Fruit fly (Drosophila melanogaster) whole organism, embryonic: ENCODE measurements around the gene CG17264.

Experiments
- Adf1 ChIP-seq: fragments of 200-800 bp; sonication (Bioruptor generic); IDR thresholded peaks from 2 replicates; pipeline ENCODE4 v1.3.6; 2022; ENCODE audit warnings: missing biosample characterization, missing genetic modification characterization
- CG10959 ChIP-seq: fragments of 200-800 bp; sonication (Bioruptor generic); IDR thresholded peaks from 2 replicates; pipeline ENCODE4 v1.3.6; 2022; ENCODE audit warnings: missing biosample characterization, missing genetic modification characterization
- CG11247 ChIP-seq: fragments of 200-800 bp; sonication (Bioruptor generic); IDR thresholded peaks from 2 replicates; pipeline ENCODE4 v1.3.6; 2022; ENCODE audit warnings: missing biosample characterization, missing genetic modification characterization
- CG11560 ChIP-seq: fragments of 200-800 bp; sonication (Bioruptor generic); IDR thresholded peaks from 3 replicates; pipeline ENCODE4 v1.3.6; 2022; ENCODE audit warnings: missing biosample characterization, missing genetic modification characterization
- CG15011 ChIP-seq: fragments of 200-800 bp; sonication (Bioruptor generic); optimal IDR thresholded peaks from 3 replicates; lab custom pipeline; 2018; ENCODE audit warnings: missing biosample characterization, mild to moderate bottlenecking, missing genetic modification characterization
- CG1529 ChIP-seq: fragments of 200-800 bp; sonication (Bioruptor generic); optimal IDR thresholded peaks from 3 replicates; lab custom pipeline; 2018; ENCODE audit warnings: missing biosample characterization, missing genetic modification characterization
- CG15601 ChIP-seq: fragments of 200-800 bp; sonication (Bioruptor generic); optimal IDR thresholded peaks from 3 replicates; lab custom pipeline; 2019; ENCODE audit warnings: missing biosample characterization, mild to moderate bottlenecking, missing genetic modification characterization, moderate library complexity
- CG30403 ChIP-seq: fragments of 200-800 bp; sonication (Bioruptor generic); optimal IDR thresholded peaks from 3 replicates; lab custom pipeline; 2016; ENCODE audit warnings: missing biosample characterization, missing genetic modification characterization
- CG32767 ChIP-seq: fragments of 200-800 bp; sonication (Bioruptor generic); IDR thresholded peaks from 2 replicates; pipeline ENCODE4 v1.3.6; 2022; ENCODE audit warnings: missing biosample characterization, missing genetic modification characterization
- CG3838 ChIP-seq: fragments of 200-800 bp; sonication (Bioruptor generic); optimal IDR thresholded peaks from 3 replicates; lab custom pipeline; 2016; ENCODE audit warnings: missing biosample characterization, missing genetic modification characterization
- CG4707 ChIP-seq: fragments of 200-800 bp; sonication (Bioruptor generic); optimal IDR thresholded peaks from 2 replicates; lab custom pipeline; 2018; ENCODE audit warnings: missing biosample characterization, mild to moderate bottlenecking, missing genetic modification characterization, moderate library complexity
- CG6175 ChIP-seq: fragments of 200-800 bp; sonication (Bioruptor generic); IDR thresholded peaks from 3 replicates; pipeline ENCODE4 v1.3.6; 2022; ENCODE audit warnings: missing biosample characterization, missing genetic modification characterization
- Chrac-16 ChIP-seq: fragments of 200-800 bp; sonication (Bioruptor generic); optimal IDR thresholded peaks from 3 replicates; lab custom pipeline; 2016; ENCODE audit warnings: missing biosample characterization, missing genetic modification characterization
- D ChIP-seq, 2 experiments: fragments of 200-800 bp in 1 of 2; fragments of >200 bp in 1 of 2; sonication (Bioruptor generic) in 1 of 2; optimal IDR thresholded peaks; 2 replicates in 1 of 2; 3 replicates in 1 of 2; lab custom pipeline; 2017; ENCODE audit warnings: mild to moderate bottlenecking in 1 of 2, missing biosample characterization in 1 of 2, missing genetic modification characterization in 1 of 2, missing genetic modification reagents in 1 of 2
- Doc2 ChIP-seq: fragments of 200-800 bp; sonication (Bioruptor generic); IDR thresholded peaks from 2 replicates; pipeline ENCODE4 v1.3.6; 2022; ENCODE audit warnings: missing biosample characterization, missing genetic modification characterization
- Fer2 ChIP-seq: fragments of 200-800 bp; sonication (Bioruptor generic); optimal IDR thresholded peaks from 2 replicates; lab custom pipeline; 2018; ENCODE audit warnings: missing biosample characterization, mild to moderate bottlenecking, missing genetic modification characterization, moderate library complexity
- H15 ChIP-seq: fragments of 200-800 bp; sonication (Bioruptor generic); IDR thresholded peaks from 3 replicates; pipeline ENCODE4 v1.3.6; 2022; ENCODE audit warnings: missing biosample characterization, missing genetic modification characterization
- HLH54F ChIP-seq: fragments of 200-800 bp; sonication (Bioruptor generic); optimal IDR thresholded peaks from 3 replicates; lab custom pipeline; 2016; ENCODE audit warnings: missing biosample characterization, missing genetic modification characterization
- HLHmδ ChIP-seq: fragments of 200-800 bp; sonication (Bioruptor generic); optimal IDR thresholded peaks from 2 replicates; lab custom pipeline; 2018; ENCODE audit warnings: missing biosample characterization, mild to moderate bottlenecking, missing genetic modification characterization, moderate library complexity
- Hsf ChIP-seq: fragments of 200-800 bp; sonication (Bioruptor generic); optimal IDR thresholded peaks from 3 replicates; lab custom pipeline; 2016; ENCODE audit warnings: missing biosample characterization, missing genetic modification characterization
- Kr ChIP-seq: fragments of 200-800 bp; sonication (Bioruptor generic); optimal IDR thresholded peaks from 2 replicates; lab custom pipeline; 2017; ENCODE audit warnings: missing biosample characterization, mild to moderate bottlenecking, missing genetic modification characterization
- Neu2 ChIP-seq: fragments of 200-800 bp; sonication (Bioruptor generic); optimal IDR thresholded peaks from 3 replicates; lab custom pipeline; 2016; ENCODE audit warnings: missing biosample characterization, missing genetic modification characterization, borderline replicate concordance
- Nf-YB ChIP-seq: fragments of 200-800 bp; sonication (Bioruptor generic); optimal IDR thresholded peaks from 3 replicates; lab custom pipeline; 2019; ENCODE audit warnings: missing biosample characterization, mild to moderate bottlenecking, missing genetic modification characterization, moderate library complexity
- Nf-YC ChIP-seq: fragments of 200-800 bp; optimal IDR thresholded peaks from 3 replicates; lab custom pipeline; 2019; ENCODE audit warnings: missing biosample characterization, mild to moderate bottlenecking, missing genetic modification characterization, moderate library complexity
- Ptx1 ChIP-seq: fragments of 200-800 bp; sonication (Bioruptor generic); IDR thresholded peaks from 2 replicates; pipeline ENCODE4 v1.3.6; 2022; ENCODE audit warnings: missing biosample characterization, missing genetic modification characterization
- Sox102F ChIP-seq: fragments of 200-800 bp; sonication (Bioruptor generic); optimal IDR thresholded peaks from 2 replicates; lab custom pipeline; 2018; ENCODE audit warnings: missing biosample characterization, mild to moderate bottlenecking, missing genetic modification characterization, moderate library complexity
- Sry-β ChIP-seq: fragments of 200-800 bp; sonication (Bioruptor generic); optimal IDR thresholded peaks from 2 replicates; lab custom pipeline; 2018; ENCODE audit warnings: missing biosample characterization, mild to moderate bottlenecking, missing genetic modification characterization, moderate library complexity
- Usf ChIP-seq: fragments of 200-800 bp; sonication (Bioruptor generic); optimal IDR thresholded peaks from 2 replicates; lab custom pipeline; 2017; ENCODE audit warnings: missing genotype, missing biosample characterization, missing genetic modification characterization
- amos ChIP-seq: fragments of 200-800 bp; sonication (Bioruptor generic); IDR thresholded peaks from 2 replicates; pipeline ENCODE4 v1.3.6; 2022; ENCODE audit warnings: missing biosample characterization, missing genetic modification characterization; ENCODE audit not compliant: partially characterized antibody
- br ChIP-seq: fragments of >200 bp; optimal IDR thresholded peaks from 2 replicates; lab custom pipeline; 2017
- crol ChIP-seq: fragments of 200-800 bp; sonication (Bioruptor generic); IDR thresholded peaks from 2 replicates; pipeline ENCODE4 v1.3.6; 2022; ENCODE audit warnings: missing biosample characterization, missing genetic modification characterization
- fd102C ChIP-seq: fragments of 200-800 bp; sonication (Bioruptor generic); optimal IDR thresholded peaks from 2 replicates; lab custom pipeline; 2018; ENCODE audit warnings: missing biosample characterization, mild to moderate bottlenecking, missing genetic modification characterization, moderate library complexity
- fd3F ChIP-seq: fragments of 200-800 bp; sonication (Bioruptor generic); optimal IDR thresholded peaks from 2 replicates; lab custom pipeline; 2018; ENCODE audit warnings: missing biosample characterization, mild to moderate bottlenecking, missing genetic modification characterization, moderate library complexity
- gcm2 ChIP-seq: fragments of 200-800 bp; sonication (Bioruptor generic); optimal IDR thresholded peaks from 2 replicates; lab custom pipeline; 2016; ENCODE audit warnings: missing biosample characterization, missing genetic modification characterization
- gem ChIP-seq: fragments of 200-800 bp; sonication (Bioruptor generic); optimal IDR thresholded peaks from 2 replicates; lab custom pipeline; 2019; ENCODE audit warnings: missing biosample characterization, mild to moderate bottlenecking, missing genetic modification characterization, moderate library complexity
- gfzf ChIP-seq: fragments of 200-800 bp; sonication (Bioruptor generic); optimal IDR thresholded peaks from 2 replicates; lab custom pipeline; 2016; ENCODE audit warnings: missing biosample characterization, mild to moderate bottlenecking, missing genetic modification characterization, moderate library complexity
- gsb-n ChIP-seq: fragments of 200-800 bp; sonication (Bioruptor generic); optimal IDR thresholded peaks from 3 replicates; lab custom pipeline; 2018; ENCODE audit warnings: missing biosample characterization, mild to moderate bottlenecking, missing genetic modification characterization
- gt ChIP-seq: fragments of 200-800 bp; sonication (Bioruptor generic); IDR thresholded peaks from 2 replicates; pipeline ENCODE4 v1.3.6; 2022; ENCODE audit warnings: missing biosample characterization, missing genetic modification characterization
- ham ChIP-seq: fragments of 200-800 bp; sonication (Bioruptor generic); IDR thresholded peaks from 2 replicates; pipeline ENCODE4 v1.3.6; 2022; ENCODE audit warnings: missing biosample characterization, missing genetic modification characterization
- jigr1 ChIP-seq: fragments of 200-800 bp; sonication (Bioruptor generic); IDR thresholded peaks from 3 replicates; pipeline ENCODE4 v1.3.6; 2022; ENCODE audit warnings: missing biosample characterization, missing genetic modification characterization
- jing ChIP-seq: fragments of 200-800 bp; sonication (Bioruptor generic); optimal IDR thresholded peaks from 2 replicates; lab custom pipeline; 2018; ENCODE audit warnings: missing biosample characterization, mild to moderate bottlenecking, missing genetic modification characterization
- nmo ChIP-seq: fragments of 200-800 bp; sonication (Bioruptor generic); optimal IDR thresholded peaks from 2 replicates; lab custom pipeline; 2018; ENCODE audit warnings: missing biosample characterization, mild to moderate bottlenecking, missing genetic modification characterization, moderate library complexity
- otp ChIP-seq: fragments of 200-800 bp; sonication (Bioruptor generic); IDR thresholded peaks from 3 replicates; pipeline ENCODE4, ENCODE4 v1.3.6; 2022; ENCODE audit warnings: missing biosample characterization, missing genetic modification characterization
- pan ChIP-seq, 4 experiments: fragments of >200 bp in 3 of 4; fragments of 200-800 bp in 1 of 4; sonication (Bioruptor generic) in 1 of 4; optimal IDR thresholded peaks in 3 of 4; IDR thresholded peaks in 1 of 4; 2 replicates each; pipeline versions ENCODE4 v1.3.6 to Lab custom; 2017 to 2022; ENCODE audit warnings: missing biosample characterization in 2 of 4, missing genetic modification characterization in 2 of 4, mixed read lengths in 1 of 4
- pros ChIP-seq: fragments of 200-800 bp; sonication (Bioruptor generic); optimal IDR thresholded peaks from 3 replicates; lab custom pipeline; 2019; ENCODE audit warnings: missing biosample characterization, mild to moderate bottlenecking, missing genetic modification characterization, moderate library complexity
- pzg ChIP-seq: fragments of 200-800 bp; sonication (Bioruptor generic); optimal IDR thresholded peaks from 3 replicates; lab custom pipeline; 2018; ENCODE audit warnings: missing biosample characterization, mild to moderate bottlenecking, missing genetic modification characterization, moderate library complexity
- row ChIP-seq: fragments of 200-800 bp; sonication (Bioruptor generic); IDR thresholded peaks from 3 replicates; pipeline ENCODE4 v1.3.6; 2022; ENCODE audit warnings: missing biosample characterization, missing genetic modification characterization
- tll ChIP-seq, 2 experiments: fragments of 200-800 bp in 1 of 2; fragments of >200 bp in 1 of 2; sonication (Bioruptor generic) in 1 of 2; optimal IDR thresholded peaks; 2 replicates each; lab custom pipeline; 2017 to 2019; ENCODE audit warnings: missing biosample characterization in 2 of 2, missing genetic modification characterization in 2 of 2, mild to moderate bottlenecking in 1 of 2, moderate library complexity in 1 of 2
- unc-4 ChIP-seq: fragments of 200-800 bp; sonication (Bioruptor generic); IDR thresholded peaks from 2 replicates; pipeline ENCODE4 v1.3.6; 2022; ENCODE audit warnings: missing biosample characterization, missing genetic modification characterization; ENCODE audit not compliant: partially characterized antibody
- usp ChIP-seq: fragments of >200 bp; optimal IDR thresholded peaks from 2 replicates; lab custom pipeline; 2017; ENCODE audit warnings: missing biosample characterization, missing genetic modification characterization

Gene CG17264

DNA sequence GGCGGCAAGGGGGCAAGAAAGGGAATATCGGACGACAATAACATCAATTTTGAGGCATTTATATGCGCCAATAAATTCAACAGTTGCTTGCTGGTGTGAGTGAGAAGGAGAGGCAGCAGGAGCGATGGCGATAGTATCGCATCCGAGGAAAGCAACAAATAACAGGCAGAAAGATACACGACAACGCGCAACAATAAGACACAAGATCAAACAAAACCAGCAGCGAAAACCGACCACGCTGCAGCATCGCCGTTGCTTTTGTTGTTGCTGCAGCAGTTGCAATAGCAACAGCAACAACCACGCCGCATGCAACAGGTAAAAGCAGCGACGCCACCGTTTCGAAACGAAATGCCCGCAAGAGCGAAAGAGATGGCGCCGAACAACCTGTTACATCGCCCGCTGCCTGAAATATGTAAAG lies 17.8 kb upstream of the CG17264 start (continued):
- TF ChIP-seq CG6175 (GFP tag; lab: Robert Waterston, UW) (0 out of 3 replicates have a peak, but pooled peaks have one; percentile 30), Adf1 (GFP tag; lab: Robert Waterston, UW) (no peak), Ptx1 (GFP tag; lab: Robert Waterston, UW) (no peak), otp (GFP tag; lab: Robert Waterston, UW) (no peak), Doc2 (GFP tag; lab: Robert Waterston, UW) (no peak), ham (GFP tag; lab: Robert Waterston, UW) (no peak), row (no peak), unc-4 (GFP tag; lab: Robert Waterston, UW) (0 out of 2 replicates have a peak, but pooled peaks have one; percentile 17), CG15601 (tag; lab: Kevin White, UChicago) (no peak), CG3838 (GFP tag; lab: Kevin White, UChicago) (peak; percentile 41), gsb-n (tag; lab: Kevin White, UChicago) (peak; percentile 26), pzg (GFP tag; lab: Kevin White, UChicago) (no peak), crol (GFP tag; lab: Robert Waterston, UW) (0 out of 2 replicates have a peak, but pooled peaks have one; percentile 29), usp (GFP tag; lab: Kevin White, UChicago) (no peak), CG11560 (no peak), fd102C (GFP tag; lab: Kevin White, UChicago) (no peak), br (lab: Kevin White, UChicago) (no peak), gfzf (GFP tag; lab: Kevin White, UChicago) (no peak), amos (GFP tag; lab: Robert Waterston, UW) (peak; percentile 20; the same call in 1 of the 2 replicates), gcm2 (GFP tag; lab: Kevin White, UChicago) (no peak), H15 (GFP tag; lab: Robert Waterston, UW) (no peak), CG30403 (no peak), D (optimal IDR thresholded peaks at IDR 0.05; lab: Kevin White, UChicago) (peak; percentile 91), D (GFP tag; optimal IDR thresholded peaks at IDR 0.05; lab: Kevin White, UChicago) (no peak), gem (tag; lab: Kevin White, UChicago) (no peak), Sox102F (no peak), CG4707 (GFP tag; lab: Kevin White, UChicago) (no peak), fd3F (GFP tag; lab: Kevin White, UChicago) (no peak), CG1529 (no peak), Fer2 (tag; lab: Kevin White, UChicago) (no peak), Sry-β (no peak), Kr (GFP tag; lab: Kevin White, UChicago) (no peak), pan (optimal IDR thresholded peaks at IDR 0.05; lab: Kevin White, UChicago) (no peak), pan (GFP tag; optimal IDR thresholded peaks at IDR 0.05 in 1 of 2, IDR thresholded peaks at IDR 0.05 in 1 of 2) (no peak), Usf (GFP tag; lab: Kevin White, UChicago) (no peak), nmo (no peak), Nf-YB (GFP tag; lab: Kevin White, UChicago) (peak; percentile 53), jing (GFP tag; lab: Kevin White, UChicago) (no peak), jigr1 (GFP tag; lab: Robert Waterston, UW) (no peak), Hsf (GFP tag; lab: Kevin White, UChicago) (no peak), tll (GFP tag; optimal IDR thresholded peaks at IDR 0.05; lab: Kevin White, UChicago) (peak in 1 of 2 experiments; percentile 93), CG11247 (GFP tag; lab: Robert Waterston, UW) (no peak), Chrac-16 (GFP tag; lab: Kevin White, UChicago) (no peak), CG10959 (GFP tag; lab: Robert Waterston, UW) (no peak), pros (no peak), gt (GFP tag; lab: Robert Waterston, UW) (no peak), CG32767 (no peak), HLHmδ (GFP tag; lab: Kevin White, UChicago) (no peak), CG15011 (GFP tag; lab: Kevin White, UChicago) (no peak), Neu2 (GFP tag; lab: Kevin White, UChicago) (no peak), Nf-YC (tag; lab: Kevin White, UChicago) (no peak), HLH54F (GFP tag; lab: Kevin White, UChicago) (no peak)
